Worm (Caenorhabditis elegans): ENCODE results near the gene R07E4.5.

The R07E4.5 gene

ce11 chrX:5948769-5949168, 4.2 kb downstream of the R07E4.5 start, which contains the start of gene mig-23:
Gene mig-23, minus strand, starts transcription at chrX:5948869.
- TF ChIP-seq skn-1 (tag; optimal IDR thresholded peaks at IDR 0.05), result no peak
- TF ChIP-seq nhr-12 (tag; optimal IDR thresholded peaks at IDR 0.05), result no peak
- no peak for TF ChIP-seq pha-4 (tag; optimal IDR thresholded peaks at IDR 0.05)
- TF ChIP-seq ztf-4 (tag; optimal IDR thresholded peaks at IDR 0.05), result no peak
- TF ChIP-seq elt-3 (tag; optimal IDR thresholded peaks at IDR 0.05), result no peak
- no peak for TF ChIP-seq R02D3.7 (tag; optimal IDR thresholded peaks at IDR 0.05)
- TF ChIP-seq egl-27 (tag; optimal IDR thresholded peaks at IDR 0.05), result no peak

DNA sequence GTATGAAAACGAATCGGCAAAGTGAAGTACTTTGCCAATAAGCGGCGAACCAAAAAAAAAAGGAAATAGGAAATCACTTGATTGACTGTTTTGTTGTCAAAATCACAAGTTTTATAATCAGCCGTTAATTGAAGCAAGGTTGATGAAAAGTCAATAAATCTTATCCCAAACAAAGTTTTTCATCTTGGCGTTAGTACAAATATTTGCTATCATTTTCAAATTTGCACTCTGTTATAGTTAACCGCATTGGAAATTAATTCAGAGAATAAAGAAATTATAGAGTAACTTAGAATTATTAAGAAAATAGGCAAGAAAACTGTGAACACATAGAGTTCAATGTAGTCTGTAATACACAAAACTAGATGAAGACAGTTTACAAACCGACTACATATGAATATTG, 8.5 kb downstream of the R07E4.5 start, which contains the start of gene acs-17:
Gene acs-17 (minus strand): TSS at position 23 of the 400 bp plus-strand sequence.
- TF ChIP-seq sea-2 (GFP tag; optimal IDR thresholded peaks at IDR 0.05) (no peak), nhr-25 (tag; optimal IDR thresholded peaks at IDR 0.05) (peak; percentile 7), unc-39 (tag; optimal IDR thresholded peaks at IDR 0.05) (no peak)

ce11 chrX:5943908-5944307, 9.1 kb downstream of the R07E4.5 start:
- TF ChIP-seq fkh-10 (GFP tag; optimal IDR thresholded peaks at IDR 0.05) (no peak), ztf-11 (tag; optimal IDR thresholded peaks at IDR 0.05) (no peak), unc-62 (GFP tag; optimal IDR thresholded peaks at IDR 0.05) (no peak), nhr-237 (tag; optimal IDR thresholded peaks at IDR 0.05) (no peak), ceh-82 (tag; optimal IDR thresholded peaks at IDR 0.05) (no peak), aly-2 (tag; optimal IDR thresholded peaks at IDR 0.05) (no peak), fkh-2 (tag; optimal IDR thresholded peaks at IDR 0.05) (no peak), nfya-1 (tag; optimal IDR thresholded peaks at IDR 0.05; ENCODE audit: insufficient read depth) (no peak), hmg-11 (tag; optimal IDR thresholded peaks at IDR 0.05) (no peak), snpc-4 (tag; optimal IDR thresholded peaks at IDR 0.05) (no peak), nhr-28 (tag; optimal IDR thresholded peaks at IDR 0.05) (no peak), ceh-28 (tag; optimal IDR thresholded peaks at IDR 0.05) (no peak)

DNA sequence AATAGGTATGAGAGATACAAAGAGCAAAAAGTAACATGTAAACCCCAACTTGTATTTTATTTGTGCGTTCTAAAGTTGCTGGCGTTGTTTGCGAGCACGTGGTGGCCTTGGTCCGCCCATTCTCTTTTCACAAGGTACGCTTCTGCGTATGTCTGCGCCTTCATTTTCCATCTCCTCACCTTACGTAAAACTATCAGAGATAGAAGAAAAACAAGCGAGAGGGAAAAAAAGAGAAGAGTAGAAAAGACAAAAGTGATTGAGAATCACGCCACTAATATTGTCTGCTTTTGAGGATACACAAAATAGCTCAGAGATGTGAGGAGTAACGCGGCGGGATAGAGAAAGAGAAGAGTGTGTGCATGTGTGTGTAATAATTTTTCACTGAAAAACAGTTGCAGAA, 10.8 kb downstream of the R07E4.5 start:
- TF ChIP-seq ceh-28 (tag; optimal IDR thresholded peaks at IDR 0.05) (no peak), elt-3 (tag; optimal IDR thresholded peaks at IDR 0.05) (no peak), tbx-2 (tag; optimal IDR thresholded peaks at IDR 0.05) (no peak), nhr-77 (tag; optimal IDR thresholded peaks at IDR 0.05) (no peak), nhr-25 (tag; optimal IDR thresholded peaks at IDR 0.05) (peak; percentile 17), nhr-12 (tag; optimal IDR thresholded peaks at IDR 0.05) (no peak), unc-39 (tag; optimal IDR thresholded peaks at IDR 0.05) (no peak), skn-1 (tag; optimal IDR thresholded peaks at IDR 0.05) (no peak), fkh-2 (tag; optimal IDR thresholded peaks at IDR 0.05) (no peak), nfya-1 (tag; optimal IDR thresholded peaks at IDR 0.05; ENCODE audit: insufficient read depth) (peak; percentile 20), jun-1 (tag; optimal IDR thresholded peaks at IDR 0.05) (no peak), pqm-1 (tag; optimal IDR thresholded peaks at IDR 0.05) (no peak), zag-1 (tag; optimal IDR thresholded peaks at IDR 0.05) (no peak), nhr-43 (tag; optimal IDR thresholded peaks at IDR 0.05; ENCODE audit: poor library complexity, severe bottlenecking) (peak; percentile 36), daf-12 (tag; optimal IDR thresholded peaks at IDR 0.05) (no peak), mml-1 (tag; optimal IDR thresholded peaks at IDR 0.05) (no peak), unc-62 (GFP tag; optimal IDR thresholded peaks at IDR 0.05) (no peak), lsy-12 (tag; optimal IDR thresholded peaks at IDR 0.05) (no peak), nhr-237 (tag; optimal IDR thresholded peaks at IDR 0.05) (no peak), ama-1 (optimal IDR thresholded peaks at IDR 0.05) (peak; percentile 24), nhr-67 (tag; optimal IDR thresholded peaks at IDR 0.05) (no peak), fos-1 (tag; optimal IDR thresholded peaks at IDR 0.05) (no peak), ztf-4 (tag; optimal IDR thresholded peaks at IDR 0.05) (no peak), hmg-11 (tag; optimal IDR thresholded peaks at IDR 0.05) (no peak), egl-5 (tag; optimal IDR thresholded peaks at IDR 0.05) (no peak), elt-1 (tag; optimal IDR thresholded peaks at IDR 0.05) (no peak), lin-15B (tag; optimal IDR thresholded peaks at IDR 0.05) (no peak), nhr-23 (tag; optimal IDR thresholded peaks at IDR 0.05) (peak; percentile 43), ZK546.5 (tag; optimal IDR thresholded peaks at IDR 0.05) (no peak), ceh-9 (tag; optimal IDR thresholded peaks at IDR 0.05) (no peak), elt-2 (tag; optimal IDR thresholded peaks at IDR 0.05) (no peak), fkh-10 (GFP tag; optimal IDR thresholded peaks at IDR 0.05) (no peak), ceh-16 (tag; optimal IDR thresholded peaks at IDR 0.05) (no peak), aly-2 (tag; optimal IDR thresholded peaks at IDR 0.05) (no peak), mdl-1 (tag; optimal IDR thresholded peaks at IDR 0.05) (peak; percentile 29), snpc-4 (tag; optimal IDR thresholded peaks at IDR 0.05) (peak; percentile 6), pha-4 (tag; optimal IDR thresholded peaks at IDR 0.05) (peak; percentile 61), nhr-76 (tag; optimal IDR thresholded peaks at IDR 0.05) (no peak), nhr-11 (tag; optimal IDR thresholded peaks at IDR 0.05) (peak; percentile 23), sea-2 (GFP tag; optimal IDR thresholded peaks at IDR 0.05) (no peak), R02D3.7 (tag; optimal IDR thresholded peaks at IDR 0.05) (no peak), ceh-82 (tag; optimal IDR thresholded peaks at IDR 0.05) (no peak), eor-1 (tag; optimal IDR thresholded peaks at IDR 0.05) (no peak)
